Worm (Caenorhabditis elegans): Measurements from ENCODE around the gene pgp-9.

Gene pgp-9

DNA sequence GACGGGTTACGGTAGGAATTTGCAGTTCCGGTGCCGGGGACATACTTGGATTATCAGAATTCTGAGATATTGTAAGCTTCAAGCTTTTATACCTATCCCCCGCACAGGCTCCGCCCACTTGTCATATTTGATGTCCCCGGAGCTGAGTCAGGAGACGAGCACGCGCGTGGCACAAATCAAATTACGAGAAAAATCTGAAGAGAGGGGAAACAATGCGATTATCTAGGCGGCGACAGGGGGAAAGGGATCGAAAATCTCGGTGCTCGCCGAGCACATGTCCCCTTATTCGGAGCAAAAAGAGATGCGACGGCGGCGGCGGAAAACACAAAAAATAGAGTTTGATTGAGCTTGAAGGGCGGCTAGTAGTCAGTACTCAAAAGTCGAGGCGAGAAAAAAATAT lies 6.5 kb upstream of the pgp-9 start, which contains the start of gene R12G8.1:
Gene R12G8.1 (minus strand): TSS at position 63 of the 400 bp plus-strand sequence.
- TF ChIP-seq fkh-8 (tag; optimal IDR thresholded peaks at IDR 0.05) = no peak
- peak; percentile 66 for TF ChIP-seq ces-1 (GFP tag; optimal IDR thresholded peaks at IDR 0.05)
- no peak for TF ChIP-seq tlp-1 (tag; optimal IDR thresholded peaks at IDR 0.05)
- TF ChIP-seq zip-4 (GFP tag; optimal IDR thresholded peaks at IDR 0.05) = no peak
- TF ChIP-seq egl-13 (tag; optimal IDR thresholded peaks at IDR 0.05) = no peak
- TF ChIP-seq C04F5.9 (tag; optimal IDR thresholded peaks at IDR 0.05) = no peak
- TF ChIP-seq fkh-10 (GFP tag; optimal IDR thresholded peaks at IDR 0.05) = peak; percentile 89
- peak; percentile 78 for TF ChIP-seq lin-14 (GFP tag; optimal IDR thresholded peaks at IDR 0.05)
- peak in 1 of 2 experiments; percentile 1 for TF ChIP-seq lsy-2 (tag; optimal IDR thresholded peaks at IDR 0.05)
- peak; percentile 51 for TF ChIP-seq nhr-71 (tag; optimal IDR thresholded peaks at IDR 0.05)
- no peak for TF ChIP-seq efl-1 (optimal IDR thresholded peaks at IDR 0.05)
- TF ChIP-seq efl-1 (GFP tag; optimal IDR thresholded peaks at IDR 0.05 in 1 of 2) = peak in 1 of 2 experiments; percentile 74

- TF ChIP-seq unc-62 (GFP tag; optimal IDR thresholded peaks at IDR 0.05) = no peak
- TF ChIP-seq nhr-71 (tag; optimal IDR thresholded peaks at IDR 0.05) = no peak
- no peak for TF ChIP-seq snpc-4 (tag; optimal IDR thresholded peaks at IDR 0.05)
- no peak for TF ChIP-seq grh-1 (GFP tag; IDR thresholded peaks at IDR 0.05)
- TF ChIP-seq elt-2 (tag; optimal IDR thresholded peaks at IDR 0.05) = peak; percentile 71
- no peak for TF ChIP-seq zag-1 (tag; optimal IDR thresholded peaks at IDR 0.05)
- TF ChIP-seq lin-14 (GFP tag; optimal IDR thresholded peaks at IDR 0.05) = peak; percentile 39
- no peak for TF ChIP-seq lir-3 (tag; optimal IDR thresholded peaks at IDR 0.05; ENCODE audit: poor library complexity)
- TF ChIP-seq nhr-12 (tag; optimal IDR thresholded peaks at IDR 0.05) = no peak
- no peak for TF ChIP-seq dpl-1 (GFP tag; optimal IDR thresholded peaks at IDR 0.05)
- peak in 1 of 2 experiments; percentile 1 for TF ChIP-seq lin-35 (GFP tag; optimal IDR thresholded peaks at IDR 0.05)
- no peak for TF ChIP-seq C04F5.9 (tag; optimal IDR thresholded peaks at IDR 0.05)
- TF ChIP-seq sptf-1 (tag; optimal IDR thresholded peaks at IDR 0.05) = no peak
- peak; percentile 7 for TF ChIP-seq nhr-20 (tag; optimal IDR thresholded peaks at IDR 0.05)
- no peak for TF ChIP-seq efl-3 (GFP tag; optimal IDR thresholded peaks at IDR 0.05)
- no peak for TF ChIP-seq skn-1 (tag; optimal IDR thresholded peaks at IDR 0.05)
- TF ChIP-seq irx-1 (tag; optimal IDR thresholded peaks at IDR 0.05) = no peak
Measured at ce11 chrV:17752340-17752739, 3.4 kb upstream of the pgp-9 start.

- TF ChIP-seq tlp-1 (tag; optimal IDR thresholded peaks at IDR 0.05) = peak; percentile 32
- TF ChIP-seq pax-3 (tag; optimal IDR thresholded peaks at IDR 0.05) = no peak
- peak; percentile 52 for TF ChIP-seq elt-2 (tag; optimal IDR thresholded peaks at IDR 0.05)
Measured at ce11 chrV:17754999-17755398, 693 bp upstream of the pgp-9 start.

- TF ChIP-seq nhr-19 (GFP tag; conservative IDR thresholded peaks at IDR 0.05) (no peak), zag-1 (tag; optimal IDR thresholded peaks at IDR 0.05) (no peak), nhr-28 (tag; optimal IDR thresholded peaks at IDR 0.05) (no peak), nhr-237 (tag; optimal IDR thresholded peaks at IDR 0.05) (no peak), blmp-1 (tag; optimal IDR thresholded peaks at IDR 0.05) (no peak), unc-86 (tag; optimal IDR thresholded peaks at IDR 0.05) (no peak), nhr-47 (tag; optimal IDR thresholded peaks at IDR 0.05) (no peak)
Measured at ce11 chrV:17765077-17765476, 9.4 kb downstream of the pgp-9 start, which contains the start of the genes C47A10.16 and srh-283. TSS of gene C47A10.16 (minus strand) at chrV:17765177. TSS of gene srh-283 (plus strand) at chrV:17765348.

DNA sequence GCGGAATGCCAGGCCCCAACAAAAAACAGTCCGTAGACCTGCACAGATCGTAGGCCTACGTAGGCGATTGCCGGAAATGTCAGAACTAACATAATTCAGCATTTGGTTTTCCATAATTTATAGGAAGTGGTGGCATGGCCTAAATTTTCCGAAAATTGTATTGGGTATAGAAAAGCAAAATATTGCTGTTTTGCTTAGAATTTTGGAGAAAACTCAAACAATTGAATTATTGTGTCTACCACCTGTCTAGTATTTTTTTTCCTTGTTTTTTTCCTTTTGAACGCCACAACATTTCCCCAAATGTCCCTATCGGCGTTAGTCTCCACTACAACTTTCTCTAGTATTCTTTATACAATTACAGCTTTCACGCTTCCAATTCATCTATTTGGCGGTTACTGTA lies 11.6 kb downstream of the pgp-9 start, which contains the start of gene srh-284:
Gene srh-284 (plus strand): TSS at position 301 of the 400 bp plus-strand sequence.
- TF ChIP-seq C34B4.2 (tag; optimal IDR thresholded peaks at IDR 0.05) = no peak
